Worm (Caenorhabditis elegans): Measurements from ENCODE around the gene T22F3.8.

- TF ChIP-seq flt-1 (GFP tag; IDR thresholded peaks at IDR 0.05) (no peak), aly-1 (tag; optimal IDR thresholded peaks at IDR 0.05) (no peak), ama-1 (optimal IDR thresholded peaks at IDR 0.05) (no peak), tra-4 (tag; optimal IDR thresholded peaks at IDR 0.05) (no peak), tbx-11 (GFP tag; IDR thresholded peaks at IDR 0.05) (no peak)
These were observed 26.4 kb downstream of the T22F3.8 start, which contains the start of gene pygl-1 for ce11 chrV:3578813-3579212.
